Worm (Caenorhabditis elegans): Measurements from ENCODE around the gene H01M10.1.

DNA sequence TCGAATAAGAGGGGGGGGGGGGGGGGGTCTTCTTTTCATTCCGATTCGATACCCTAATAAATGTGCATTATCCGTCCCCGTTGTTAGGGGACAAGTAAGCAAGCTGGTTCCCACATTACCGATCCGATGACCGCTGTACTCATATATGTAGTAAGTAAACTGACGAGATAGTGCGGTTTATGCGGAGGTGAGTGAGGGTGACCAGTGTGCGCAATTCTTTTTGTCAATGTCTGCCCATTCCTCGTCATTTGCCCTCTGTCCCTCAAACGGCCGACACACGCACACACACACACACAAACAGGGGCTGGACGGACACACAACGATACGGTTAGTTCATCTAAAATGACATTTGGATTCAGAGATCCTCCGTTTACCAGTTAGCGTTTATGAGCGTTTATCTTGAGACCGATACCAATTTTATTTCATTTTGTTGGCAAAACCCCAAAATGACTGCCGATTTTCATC lies 28.1 kb downstream of the H01M10.1 start, which contains the start of gene aat-3:
- TF ChIP-seq cog-1 (tag; optimal IDR thresholded peaks at IDR 0.05) (no peak), med-1 (GFP tag; optimal IDR thresholded peaks at IDR 0.05; ENCODE audit: insufficient read depth) (no peak), ref-1 (GFP tag; conservative IDR thresholded peaks at IDR 0.05) (0 out of 2 replicates have a peak, but pooled peaks have one; percentile 11)
